Worm (Caenorhabditis elegans) whole organism, L1 larva: Measurements from ENCODE around the gene chw-1.

Source experiments
- C04F5.9 ChIP-seq: sonication (generic microtip); optimal IDR thresholded peaks from 2 replicates; lab custom pipeline; 2016; ENCODE audit warnings: missing genetic modification characterization, missing compliant biosample characterization
- C34B4.2 ChIP-seq: sonication (generic microtip); optimal IDR thresholded peaks from 2 replicates; lab custom pipeline; 2017; ENCODE audit warnings: mild to moderate bottlenecking, missing genetic modification characterization, missing compliant biosample characterization
- F16B12.6 ChIP-seq: fragments of 150-350 bp; optimal IDR thresholded peaks from 2 replicates; lab custom pipeline; 2014; ENCODE audit warnings: missing biosample characterization, missing genetic modification characterization
- Y116A8C.19 ChIP-seq: sonication (generic microtip); optimal IDR thresholded peaks from 2 replicates; lab custom pipeline; 2016; ENCODE audit warnings: missing compliant biosample characterization, missing genetic modification characterization, borderline replicate concordance
- aha-1 ChIP-seq: fragments of 150-350 bp; optimal IDR thresholded peaks from 2 replicates; lab custom pipeline; 2014; ENCODE audit warnings: missing biosample characterization, missing genetic modification characterization
- alr-1 ChIP-seq: fragments of 200-800 bp; sonication (Bioruptor generic); optimal IDR thresholded peaks from 2 replicates; lab custom pipeline; 2018; ENCODE audit warnings: borderline replicate concordance, mild to moderate bottlenecking, missing genetic modification characterization, missing compliant biosample characterization
- aly-2 ChIP-seq: fragments of 150-350 bp; optimal IDR thresholded peaks from 2 replicates; lab custom pipeline; 2014; ENCODE audit warnings: missing biosample characterization, missing genetic modification characterization
- ama-1 ChIP-seq: fragments of 150-350 bp; optimal IDR thresholded peaks from 2 replicates; lab custom pipeline; 2014
- ceh-8 ChIP-seq: fragments of 200-800 bp; sonication (Bioruptor generic); optimal IDR thresholded peaks from 2 replicates; lab custom pipeline; 2018; ENCODE audit warnings: mild to moderate bottlenecking, missing genetic modification characterization, moderate library complexity, missing compliant biosample characterization
- ceh-82 ChIP-seq, 3 experiments: fragments of 150-350 bp in 1 of 3; sonication (generic microtip) in 2 of 3; optimal IDR thresholded peaks; 2 replicates each; lab custom pipeline; 2014 to 2017; ENCODE audit warnings: missing biosample characterization in 3 of 3, missing genetic modification characterization in 3 of 3
- ceh-88 ChIP-seq: fragments of 200-800 bp; sonication (Bioruptor generic); IDR thresholded peaks from 2 replicates; pipeline ENCODE4 v1.3.6; 2022; ENCODE audit warnings: missing genetic modification characterization, missing compliant biosample characterization
- ceh-90 ChIP-seq: sonication (generic microtip); optimal IDR thresholded peaks from 2 replicates; lab custom pipeline; 2016; ENCODE audit warnings: missing genetic modification characterization, missing compliant biosample characterization
- ces-1 ChIP-seq: fragments of 150-350 bp; optimal IDR thresholded peaks from 2 replicates; lab custom pipeline; 2014; ENCODE audit warnings: missing biosample characterization, missing genetic modification reagents, missing genetic modification characterization
- dsc-1 ChIP-seq: sonication (generic microtip); optimal IDR thresholded peaks from 2 replicates; lab custom pipeline; 2016; ENCODE audit warnings: mild to moderate bottlenecking, missing genetic modification characterization, missing compliant biosample characterization
- efl-1 ChIP-seq, 4 experiments: fragments of 150-350 bp; optimal IDR thresholded peaks in 3 of 4; peaks in 1 of 4; 1 replicate in 1 of 4; 2 replicates in 3 of 4; lab custom pipeline; 2014; ENCODE audit warnings: missing biosample characterization in 2 of 4, missing genetic modification characterization in 2 of 4, missing genetic modification reagents in 2 of 4
- efl-3 ChIP-seq: fragments of 200-800 bp; sonication (Bioruptor generic); optimal IDR thresholded peaks from 2 replicates; lab custom pipeline; 2018; ENCODE audit warnings: mild to moderate bottlenecking, missing genetic modification characterization, missing compliant biosample characterization
- egl-13 ChIP-seq: sonication (generic microtip); optimal IDR thresholded peaks from 2 replicates; lab custom pipeline; 2016; ENCODE audit warnings: missing genotype, missing genetic modification reagents, missing genetic modification characterization, missing compliant biosample characterization
- elt-2 ChIP-seq: sonication (generic microtip); optimal IDR thresholded peaks from 2 replicates; lab custom pipeline; 2016; ENCODE audit warnings: missing genetic modification characterization, mild to moderate bottlenecking, inconsistent platforms, missing compliant biosample characterization, missing genetic modification reagents
- elt-3 ChIP-seq, 6 experiments: fragments of 150-350 bp in 1 of 6; sonication (generic microtip); optimal IDR thresholded peaks; 2 replicates each; lab custom pipeline; 2017 to 2018; ENCODE audit warnings: missing biosample characterization in 6 of 6, missing genetic modification characterization in 6 of 6, inconsistent platforms in 1 of 6
- fkh-10 ChIP-seq: sonication (generic microtip); optimal IDR thresholded peaks from 2 replicates; lab custom pipeline; 2017; ENCODE audit warnings: missing biosample characterization, missing genetic modification reagents, missing genetic modification characterization
- fkh-8 ChIP-seq: sonication (generic microtip); optimal IDR thresholded peaks from 2 replicates; lab custom pipeline; 2016; ENCODE audit warnings: mild to moderate bottlenecking, missing genetic modification characterization, missing compliant biosample characterization
- hlh-17 ChIP-seq: fragments of 200-800 bp; sonication (Bioruptor generic); optimal IDR thresholded peaks from 2 replicates; lab custom pipeline; 2018; ENCODE audit warnings: missing genetic modification characterization, mild to moderate bottlenecking, missing compliant biosample characterization, moderate library complexity, borderline replicate concordance
- lin-13 ChIP-seq: fragments of 150-350 bp; optimal IDR thresholded peaks from 2 replicates; lab custom pipeline; 2014; ENCODE audit warnings: missing biosample characterization, missing genetic modification reagents, missing genetic modification characterization
- lin-15B ChIP-seq: fragments of 150-350 bp; sonication (generic microtip); optimal IDR thresholded peaks from 3 replicates; lab custom pipeline; 2014; ENCODE audit warnings: missing biosample characterization, missing genetic modification characterization
- lin-39 ChIP-seq: fragments of 150-350 bp; optimal IDR thresholded peaks from 2 replicates; lab custom pipeline; 2014; ENCODE audit warnings: missing biosample characterization, missing genetic modification reagents, missing genetic modification characterization
- mab-9 ChIP-seq: fragments of 200-800 bp; sonication (Bioruptor generic); IDR thresholded peaks from 2 replicates; pipeline ENCODE4 v1.3.6; 2022; ENCODE audit warnings: missing genetic modification reagents, missing genetic modification characterization, missing compliant biosample characterization
- mdl-1 ChIP-seq, 2 experiments: fragments of 150-350 bp; optimal IDR thresholded peaks; 2 replicates each; lab custom pipeline; 2014 to 2017; ENCODE audit warnings: missing biosample characterization in 2 of 2, missing genetic modification characterization in 2 of 2, inconsistent platforms in 1 of 2
- mef-2 ChIP-seq: fragments of 150-350 bp; optimal IDR thresholded peaks from 2 replicates; lab custom pipeline; 2014; ENCODE audit warnings: missing biosample characterization, missing genetic modification characterization
- mep-1 ChIP-seq: fragments of 150-350 bp; optimal IDR thresholded peaks from 2 replicates; lab custom pipeline; 2014; ENCODE audit warnings: missing biosample characterization, missing genetic modification characterization
- nhr-11 ChIP-seq: fragments of 150-350 bp; optimal IDR thresholded peaks from 2 replicates; lab custom pipeline; 2014; ENCODE audit warnings: missing biosample characterization, missing genetic modification characterization
- nhr-19 ChIP-seq: fragments of 200-800 bp; sonication (Bioruptor generic); conservative IDR thresholded peaks from 2 replicates; pipeline ENCODE4 v1.3.6; 2022; ENCODE audit warnings: missing genetic modification characterization, missing compliant biosample characterization
- nhr-20 ChIP-seq: sonication (generic microtip); optimal IDR thresholded peaks from 2 replicates; lab custom pipeline; 2016; ENCODE audit warnings: mild to moderate bottlenecking, missing genetic modification characterization, missing compliant biosample characterization
- nhr-28 ChIP-seq: fragments of 150-350 bp; optimal IDR thresholded peaks from 2 replicates; lab custom pipeline; 2014; ENCODE audit warnings: missing biosample characterization, missing genetic modification characterization
- nhr-76 ChIP-seq: sonication (generic microtip); optimal IDR thresholded peaks from 2 replicates; lab custom pipeline; 2017; ENCODE audit warnings: missing biosample characterization, missing genetic modification characterization
- nhr-77 ChIP-seq: fragments of 150-350 bp; optimal IDR thresholded peaks from 2 replicates; lab custom pipeline; 2014; ENCODE audit warnings: missing biosample characterization, missing genetic modification characterization
- nhr-85 ChIP-seq: sonication (generic microtip); peaks from one replicate; lab custom pipeline; 2016; ENCODE audit warnings: missing genetic modification characterization, inconsistent platforms, missing compliant biosample characterization
- nhr-90 ChIP-seq: sonication (generic microtip); optimal IDR thresholded peaks from 2 replicates; lab custom pipeline; 2016; ENCODE audit warnings: mild to moderate bottlenecking, missing genetic modification characterization, missing compliant biosample characterization; ENCODE audit not compliant: poor library complexity
- pag-3 ChIP-seq: sonication (generic microtip); optimal IDR thresholded peaks from 2 replicates; lab custom pipeline; 2017; ENCODE audit warnings: missing genetic modification characterization, mild to moderate bottlenecking, missing compliant biosample characterization, antibody characterized with exemption, borderline replicate concordance; ENCODE audit not compliant: insufficient read depth
- rnt-1 ChIP-seq: sonication (generic microtip); optimal IDR thresholded peaks from 2 replicates; lab custom pipeline; 2016; ENCODE audit warnings: mild to moderate bottlenecking, missing genetic modification characterization, moderate library complexity, missing compliant biosample characterization
- sptf-1 ChIP-seq: fragments of 150-350 bp; optimal IDR thresholded peaks from 2 replicates; lab custom pipeline; 2014; ENCODE audit warnings: missing biosample characterization, missing genetic modification characterization
- sup-37 ChIP-seq: fragments of 200-800 bp; sonication (Bioruptor generic); optimal IDR thresholded peaks from 2 replicates; lab custom pipeline; 2018; ENCODE audit warnings: mild to moderate bottlenecking, missing genetic modification characterization, missing compliant biosample characterization
- swsn-7 ChIP-seq: sonication (generic microtip); optimal IDR thresholded peaks from 2 replicates; lab custom pipeline; 2016; ENCODE audit warnings: missing genetic modification characterization, missing compliant biosample characterization
- unc-130 ChIP-seq: fragments of 150-350 bp; optimal IDR thresholded peaks from 2 replicates; lab custom pipeline; 2017; ENCODE audit warnings: missing biosample characterization, missing genetic modification characterization, inconsistent platforms
- unc-30 ChIP-seq: sonication (generic microtip); optimal IDR thresholded peaks from 2 replicates; lab custom pipeline; 2017; ENCODE audit warnings: missing biosample characterization, missing genetic modification characterization
- unc-62 ChIP-seq: fragments of 150-350 bp; optimal IDR thresholded peaks from 2 replicates; lab custom pipeline; 2014; ENCODE audit warnings: missing biosample characterization, missing genetic modification reagents, missing genetic modification characterization
- unc-98 ChIP-seq: fragments of 200-800 bp; sonication (Bioruptor generic); IDR thresholded peaks from 2 replicates; pipeline ENCODE4 v1.3.6; 2022; ENCODE audit warnings: missing genetic modification characterization, missing compliant biosample characterization
- vab-15 ChIP-seq: sonication (generic microtip); optimal IDR thresholded peaks from 2 replicates; lab custom pipeline; 2017; ENCODE audit warnings: missing genotype, mild to moderate bottlenecking, missing genetic modification characterization, missing compliant biosample characterization
- zag-1 ChIP-seq: fragments of 150-350 bp; optimal IDR thresholded peaks from 2 replicates; lab custom pipeline; 2014; ENCODE audit warnings: missing biosample characterization, missing genetic modification characterization
- zip-4 ChIP-seq: fragments of 200-800 bp; sonication (Bioruptor generic); optimal IDR thresholded peaks from 2 replicates; lab custom pipeline; 2018; ENCODE audit warnings: mild to moderate bottlenecking, missing genetic modification characterization, moderate library complexity, missing compliant biosample characterization
- ztf-11 ChIP-seq, 2 experiments: sonication (generic microtip); optimal IDR thresholded peaks; 2 replicates each; lab custom pipeline; 2016 to 2017; ENCODE audit warnings: missing genetic modification characterization in 2 of 2, missing biosample characterization in 1 of 2, missing compliant biosample characterization in 1 of 2
- ztf-4 ChIP-seq: fragments of 150-350 bp; optimal IDR thresholded peaks from 2 replicates; lab custom pipeline; 2014; ENCODE audit warnings: missing biosample characterization, missing genetic modification characterization

chw-1 gene

DNA sequence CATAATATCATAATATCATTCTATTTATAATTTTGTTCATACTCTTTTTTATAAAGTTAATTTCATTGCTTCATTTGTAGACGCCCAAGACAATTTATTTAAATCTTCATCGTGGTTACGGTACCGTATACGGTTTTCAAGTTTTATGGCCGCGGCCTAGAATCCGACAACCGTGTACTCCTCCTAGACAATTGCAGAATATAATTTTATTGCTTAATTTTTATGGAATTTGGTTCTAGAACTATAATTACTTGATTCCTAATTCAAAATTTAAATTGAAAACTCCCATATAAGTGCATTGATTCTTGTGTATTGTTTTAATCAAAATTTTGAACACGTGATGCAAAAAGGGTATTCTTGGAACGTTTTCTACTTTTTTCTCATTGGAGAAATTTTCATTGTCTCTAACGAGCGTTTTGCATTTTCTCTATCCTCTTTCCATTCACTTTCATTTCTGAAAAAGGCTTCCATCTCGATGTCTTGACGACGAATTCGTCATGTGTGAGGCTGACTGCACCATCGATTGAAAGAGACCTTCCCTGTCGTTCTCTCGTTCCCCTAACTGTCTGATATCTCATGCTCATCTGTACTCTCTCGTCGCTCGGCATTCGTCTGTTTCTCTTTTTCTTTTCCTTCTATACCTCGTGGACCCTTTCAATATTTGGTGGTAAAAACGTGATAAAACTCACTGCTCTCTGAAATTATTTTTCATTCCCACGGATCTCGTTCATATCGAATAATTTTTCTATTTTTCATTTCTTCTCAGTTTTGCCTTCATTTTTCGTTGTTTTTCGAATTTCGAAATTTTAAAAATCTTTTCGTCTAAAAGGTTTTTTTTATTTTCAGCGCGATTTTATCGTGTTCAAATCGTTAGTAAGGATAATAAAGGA lies 20.7 kb upstream of the chw-1 start, which contains the start of gene pap-1:
pap-1 (plus strand) TSS at position 840 of the 890 bp plus-strand sequence.
- TF ChIP-seq mdl-1 (tag; optimal IDR thresholded peaks at IDR 0.05; lab: Kevin White, UChicago) (peak in 1 of 2 experiments; percentile 40), sptf-1 (no peak), aly-2 (tag; lab: Kevin White, UChicago) (no peak), nhr-90 (no peak), efl-1 (optimal IDR thresholded peaks at IDR 0.05; lab: Kevin White, UChicago) (peak; percentile 62 to 78), efl-1 (GFP tag; optimal IDR thresholded peaks at IDR 0.05 in 1 of 2; lab: Kevin White, UChicago) (peak; percentile 22 to 72), fkh-8 (tag; lab: Kevin White, UChicago) (no peak), zag-1 (tag; lab: Kevin White, UChicago) (no peak), nhr-76 (tag; lab: Kevin White, UChicago) (no peak), ceh-88 (GFP tag; lab: Robert Waterston, UW) (no peak), rnt-1 (tag; lab: Kevin White, UChicago) (peak; percentile 78), ceh-82 (tag; optimal IDR thresholded peaks at IDR 0.05; lab: Kevin White, UChicago) (no peak), C04F5.9 (tag; lab: Kevin White, UChicago) (no peak), elt-3 (tag; optimal IDR thresholded peaks at IDR 0.05; lab: Kevin White, UChicago) (no peak), ces-1 (no peak), nhr-19 (GFP tag; lab: Robert Waterston, UW) (no peak), lin-39 (no peak), nhr-77 (tag; lab: Kevin White, UChicago) (no peak), F16B12.6 (tag; lab: Kevin White, UChicago) (no peak), nhr-28 (tag; lab: Kevin White, UChicago) (no peak), Y116A8C.19 (tag; lab: Kevin White, UChicago) (no peak), unc-62 (GFP tag; lab: Kevin White, UChicago) (no peak), lin-13 (GFP tag; lab: Kevin White, UChicago) (no peak), zip-4 (GFP tag; lab: Kevin White, UChicago) (no peak), C34B4.2 (tag; lab: Kevin White, UChicago) (no peak), nhr-20 (no peak), mab-9 (no peak), unc-130 (tag; lab: Kevin White, UChicago) (no peak), efl-3 (GFP tag; lab: Kevin White, UChicago) (no peak), nhr-11 (tag; lab: Kevin White, UChicago) (no peak), alr-1 (tag; lab: Kevin White, UChicago) (no peak), ztf-11 (tag; optimal IDR thresholded peaks at IDR 0.05; lab: Kevin White, UChicago) (no peak), ama-1 (no peak), swsn-7 (tag; lab: Kevin White, UChicago) (peak; percentile 26), hlh-17 (GFP tag; lab: Kevin White, UChicago) (no peak), vab-15 (tag; lab: Kevin White, UChicago) (no peak), ceh-90 (tag; lab: Kevin White, UChicago) (peak; percentile 76), egl-13 (tag; lab: Kevin White, UChicago) (peak; percentile 3), dsc-1 (tag; lab: Kevin White, UChicago) (peak; percentile 21), unc-98 (GFP tag; lab: Robert Waterston, UW) (no peak), ztf-4 (tag; lab: Kevin White, UChicago) (no peak), mef-2 (tag; lab: Kevin White, UChicago) (no peak), mep-1 (tag; lab: Kevin White, UChicago) (peak; percentile 61), lin-15B (no peak), ceh-8 (no peak), fkh-10 (no peak), unc-30 (no peak), elt-2 (tag; lab: Kevin White, UChicago) (peak; percentile 3), pag-3 (no peak), sup-37 (no peak), nhr-85 (tag; lab: Kevin White, UChicago) (peak; percentile 79), aha-1 (tag; lab: Kevin White, UChicago) (no peak)
